Worm (Caenorhabditis elegans): ENCODE data around the gene F53H1.3.

- no peak for TF ChIP-seq fax-1 (tag; optimal IDR thresholded peaks at IDR 0.05)
- no peak for TF ChIP-seq madf-2 (tag; optimal IDR thresholded peaks at IDR 0.05)
- TF ChIP-seq K02D7.2 (tag; optimal IDR thresholded peaks at IDR 0.05): no peak
- no peak for TF ChIP-seq tbx-2 (tag; optimal IDR thresholded peaks at IDR 0.05)
- no peak for TF ChIP-seq ets-4 (tag; optimal IDR thresholded peaks at IDR 0.05)
These were observed 48.7 kb downstream of the F53H1.3 start for ce11 chrIV:1377699-1378098.

Data from whole organism, late embryonic.